Fruit fly (Drosophila melanogaster) whole organism: ENCODE measurements around the gene VhaM9.7-b.

Experiments used
- CG8478 ChIP-seq: fragments of >200 bp; optimal IDR thresholded peaks from 2 replicates; lab custom pipeline; 2018; ENCODE audit warnings: inconsistent platforms
- Dll ChIP-seq: fragments of >200 bp; optimal IDR thresholded peaks from 2 replicates; lab custom pipeline; 2017
- EcR ChIP-seq, 2 experiments: fragments of >200 bp; optimal IDR thresholded peaks; 2 replicates each; lab custom pipeline; 2017; ENCODE audit warnings: missing biosample characterization in 2 of 2, missing genetic modification characterization in 2 of 2, missing genetic modification reagents in 2 of 2
- pan ChIP-seq: fragments of >200 bp; optimal IDR thresholded peaks from 2 replicates; lab custom pipeline; 2017
- psq ChIP-seq: fragments of >200 bp; optimal IDR thresholded peaks from 2 replicates; lab custom pipeline; 2017
- usp ChIP-seq: fragments of >200 bp; optimal IDR thresholded peaks from 2 replicates; lab custom pipeline; 2017; ENCODE audit warnings: missing biosample characterization, missing genetic modification characterization, mixed read lengths

- no peak for TF ChIP-seq CG8478 (lab: Kevin White, UChicago)
- TF ChIP-seq Dll (lab: Kevin White, UChicago): no peak
- TF ChIP-seq pan: no peak
- no peak for TF ChIP-seq psq (lab: Kevin White, UChicago)
- TF ChIP-seq usp (GFP tag; lab: Kevin White, UChicago): no peak
- peak in 1 of 2 experiments; percentile 57 for TF ChIP-seq EcR (GFP tag; optimal IDR thresholded peaks at IDR 0.05; lab: Kevin White, UChicago)
Observed at dm6 chr3L:21508621-21509020, 31.0 kb upstream of the VhaM9.7-b start.
